Fruit fly (Drosophila melanogaster) Kc167 (cell line): ENCODE data around the gene Taf2.

Experiments used
- Myc ChIP-seq: fragments of >200 bp; optimal IDR thresholded peaks from 2 replicates; lab custom pipeline; 2017; ENCODE audit warnings: missing external identifiers
- Sin3A ChIP-seq: fragments of >200 bp; optimal IDR thresholded peaks from 2 replicates; lab custom pipeline; 2018; ENCODE audit warnings: missing external identifiers
- h ChIP-seq: fragments of >200 bp; optimal IDR thresholded peaks from 3 replicates; lab custom pipeline; 2018; ENCODE audit warnings: missing external identifiers
- insv ChIP-seq: fragments of >200 bp; optimal IDR thresholded peaks from 3 replicates; lab custom pipeline; 2018; ENCODE audit warnings: missing external identifiers
- psq ChIP-seq: fragments of >200 bp; optimal IDR thresholded peaks from 2 replicates; lab custom pipeline; 2017; ENCODE audit warnings: missing external identifiers
- ttk ChIP-seq: sonication (Bioruptor generic); optimal IDR thresholded peaks from 2 replicates; lab custom pipeline; 2017; ENCODE audit warnings: missing external identifiers

Gene Taf2

dm6 chr3L:9888630-9889130 is at the start of gene Taf2, which contains the start of gene CalpB:
Taf2 (minus strand) TSS chr3L:9888683.
CalpB (plus strand) TSS chr3L:9888762.
- TF ChIP-seq Sin3A = no peak
- no peak for TF ChIP-seq h (lab: Kevin White, UChicago)
- no peak for TF ChIP-seq Myc (lab: Kevin White, UChicago)
- no peak for TF ChIP-seq psq (lab: Kevin White, UChicago)
- TF ChIP-seq ttk (lab: Kevin White, UChicago) = no peak
- TF ChIP-seq insv = no peak

- TF ChIP-seq ttk (lab: Kevin White, UChicago) (no peak), Myc (lab: Kevin White, UChicago) (no peak), Sin3A (no peak), psq (lab: Kevin White, UChicago) (no peak), h (lab: Kevin White, UChicago) (no peak)
These were observed 38.7 kb upstream of the Taf2 start for dm6 chr3L:9927169-9927568.

- no peak for TF ChIP-seq psq (lab: Kevin White, UChicago)
These were observed 19.3 kb upstream of the Taf2 start, which contains the start of gene bma for dm6 chr3L:9907719-9908170. bma (plus strand) TSS chr3L:9908120.

dm6 chr3L:9904988-9905387 is 16.5 kb upstream of the Taf2 start:
- TF ChIP-seq psq (lab: Kevin White, UChicago) (no peak), insv (no peak), Myc (lab: Kevin White, UChicago) (no peak), Sin3A (no peak), ttk (lab: Kevin White, UChicago) (no peak), h (lab: Kevin White, UChicago) (no peak)

dm6 chr3L:9899046-9899659 is 10.7 kb upstream of the Taf2 start, which contains the start of gene nudE:
nudE (plus strand) TSS chr3L:9899241.
- TF ChIP-seq Sin3A = no peak
- no peak for TF ChIP-seq psq (lab: Kevin White, UChicago)
- no peak for TF ChIP-seq insv
- no peak for TF ChIP-seq h (lab: Kevin White, UChicago)
- TF ChIP-seq Myc (lab: Kevin White, UChicago) = no peak
- no peak for TF ChIP-seq ttk (lab: Kevin White, UChicago)

- TF ChIP-seq Sin3A = no peak
- no peak for TF ChIP-seq insv
- TF ChIP-seq psq (lab: Kevin White, UChicago) = no peak
- no peak for TF ChIP-seq h (lab: Kevin White, UChicago)
- no peak for TF ChIP-seq Myc (lab: Kevin White, UChicago)
- no peak for TF ChIP-seq ttk (lab: Kevin White, UChicago)
These were observed 9.9 kb upstream of the Taf2 start, which contains the start of the genes CG6707 and CG46387 for dm6 chr3L:9898355-9898754. CG6707 (minus strand) TSS chr3L:9898575. CG46387 (plus strand) TSS chr3L:9898626.

- TF ChIP-seq insv (no peak), ttk (lab: Kevin White, UChicago) (no peak), psq (lab: Kevin White, UChicago) (no peak), Myc (lab: Kevin White, UChicago) (no peak), h (lab: Kevin White, UChicago) (no peak), Sin3A (no peak)
These were observed 8.8 kb upstream of the Taf2 start for dm6 chr3L:9897164-9897783.

dm6 chr3L:9894643-9895042 is 6.2 kb upstream of the Taf2 start, which contains the start of the genes CG6709 and Hez:
CG6709 (minus strand) TSS chr3L:9894743.
Hez (minus strand) TSS chr3L:9894743.
- TF ChIP-seq psq (lab: Kevin White, UChicago) (no peak), h (lab: Kevin White, UChicago) (no peak), ttk (lab: Kevin White, UChicago) (no peak), Sin3A (no peak), insv (no peak), Myc (lab: Kevin White, UChicago) (no peak)

- TF ChIP-seq insv (no peak), h (lab: Kevin White, UChicago) (no peak), ttk (lab: Kevin White, UChicago) (no peak), Sin3A (no peak), psq (lab: Kevin White, UChicago) (no peak), Myc (lab: Kevin White, UChicago) (no peak)
These were observed 5.5 kb upstream of the Taf2 start for dm6 chr3L:9893983-9894382.

dm6 chr3L:9878685-9879084 is 9.8 kb downstream of the Taf2 start, which contains the start of gene CG34382:
CG34382 (plus strand) TSS chr3L:9878985.
- no peak for TF ChIP-seq insv
- TF ChIP-seq Myc (lab: Kevin White, UChicago) = no peak
- TF ChIP-seq Sin3A = no peak
- no peak for TF ChIP-seq h (lab: Kevin White, UChicago)
- no peak for TF ChIP-seq ttk (lab: Kevin White, UChicago)
- no peak for TF ChIP-seq psq (lab: Kevin White, UChicago)

dm6 chr3L:9872035-9872434 is 16.4 kb downstream of the Taf2 start:
- TF ChIP-seq psq (lab: Kevin White, UChicago) (no peak), insv (no peak), h (lab: Kevin White, UChicago) (no peak), Myc (lab: Kevin White, UChicago) (no peak)

dm6 chr3L:9865053-9865442 is 23.4 kb downstream of the Taf2 start:
- no peak for TF ChIP-seq Sin3A
- no peak for TF ChIP-seq Myc (lab: Kevin White, UChicago)
- TF ChIP-seq insv = no peak
- no peak for TF ChIP-seq ttk (lab: Kevin White, UChicago)
